Worm (Caenorhabditis elegans) whole organism, young adult: ENCODE results near the gene F56C9.3.

Experiments
- attf-6 ChIP-seq: fragments of 200-800 bp; sonication (Bioruptor generic); IDR thresholded peaks from 2 replicates; pipeline ENCODE4 v1.3.6; 2022; ENCODE audit warnings: missing genetic modification reagents, missing genetic modification characterization, missing compliant biosample characterization
- dox-1 ChIP-seq: fragments of 200-800 bp; sonication (Bioruptor generic); IDR thresholded peaks from 2 replicates; pipeline ENCODE4 v1.3.6; 2022; ENCODE audit warnings: missing genetic modification reagents, missing genetic modification characterization, missing compliant biosample characterization
- him-1 ChIP-seq: sonication (generic microtip); optimal IDR thresholded peaks from 2 replicates; lab custom pipeline; 2016; ENCODE audit warnings: missing genotype, missing genetic modification reagents, missing genetic modification characterization, missing compliant biosample characterization
- hmg-20 ChIP-seq: fragments of 200-800 bp; sonication (Bioruptor generic); IDR thresholded peaks from 2 replicates; pipeline ENCODE4 v1.3.6; 2022; ENCODE audit warnings: missing genetic modification reagents, missing genetic modification characterization, missing compliant biosample characterization
- nfyb-1 ChIP-seq: fragments of 200-800 bp; sonication (Bioruptor generic); IDR thresholded peaks from 2 replicates; pipeline ENCODE4 v1.3.6; 2022; ENCODE audit warnings: missing genetic modification reagents, missing genetic modification characterization, missing compliant biosample characterization
- snpc-4 ChIP-seq, 5 experiments: fragments of 150-350 bp in 1 of 5; sonication (generic microtip) in 4 of 5; optimal IDR thresholded peaks; 2 replicates each; lab custom pipeline; 2014 to 2018; ENCODE audit warnings: missing genetic modification characterization in 5 of 5, missing biosample characterization in 3 of 5, antibody characterized with exemption in 2 of 5, mild to moderate bottlenecking in 2 of 5, missing compliant biosample characterization in 2 of 5, missing genotype in 2 of 5, moderate library complexity in 2 of 5, missing genetic modification reagents in 1 of 5

DNA sequence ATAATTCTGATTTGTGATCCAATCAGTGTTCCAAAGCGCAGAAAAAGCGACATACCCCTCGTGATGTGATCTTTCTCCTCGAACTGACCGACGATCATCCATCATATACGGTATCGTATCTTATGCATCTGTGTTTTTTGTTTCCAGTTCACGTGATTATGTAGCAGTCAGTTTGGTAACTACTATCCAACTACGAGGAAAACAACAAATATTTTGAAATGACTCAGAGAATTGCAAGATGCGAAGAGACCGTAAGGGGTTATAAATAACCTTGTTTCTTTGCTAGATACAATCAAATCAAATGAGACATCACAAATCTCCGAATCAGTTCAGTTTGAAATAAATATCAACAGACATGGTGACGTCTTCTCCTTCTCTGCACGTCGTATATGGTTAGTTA is 10.9 kb upstream of the F56C9.3 start:
- no peak for TF ChIP-seq snpc-4 (GFP tag; optimal IDR thresholded peaks at IDR 0.05; lab: Kevin White, UChicago)
- TF ChIP-seq snpc-4 (tag; optimal IDR thresholded peaks at IDR 0.05; lab: Kevin White, UChicago), result no peak
- no peak for TF ChIP-seq attf-6
- no peak for TF ChIP-seq him-1 (tag; lab: Kevin White, UChicago)
- no peak for TF ChIP-seq hmg-20 (GFP tag; lab: Robert Waterston, UW)
- TF ChIP-seq nfyb-1 (GFP tag; lab: Robert Waterston, UW), result no peak
- no peak for TF ChIP-seq dox-1 (GFP tag; lab: Robert Waterston, UW)
